Worm (Caenorhabditis elegans) whole organism, L2 larva: Measurements from ENCODE around the gene Y59A8B.24.
A peak's percentile ranks its signal among the peaks of the same experiment; 100 is the strongest.

ENCODE experiments used
- C34F6.9 ChIP-seq: fragments of 150-350 bp; optimal IDR thresholded peaks from 2 replicates; lab custom pipeline; 2014; ENCODE audit warnings: missing biosample characterization, missing genetic modification characterization
- F13H6.1 ChIP-seq: sonication (generic microtip); optimal IDR thresholded peaks from 2 replicates; lab custom pipeline; 2016; ENCODE audit warnings: missing genetic modification characterization, missing compliant biosample characterization
- R02D3.7 ChIP-seq: fragments of 150-350 bp; optimal IDR thresholded peaks from 2 replicates; lab custom pipeline; 2014; ENCODE audit warnings: missing biosample characterization, missing genetic modification characterization
- Y55F3AM.14 ChIP-seq: fragments of 200-800 bp; sonication (Bioruptor generic); optimal IDR thresholded peaks from 2 replicates; lab custom pipeline; 2018; ENCODE audit warnings: mild to moderate bottlenecking, missing genetic modification characterization, missing compliant biosample characterization
- alr-1 ChIP-seq: fragments of 150-350 bp; optimal IDR thresholded peaks from 2 replicates; lab custom pipeline; 2014; ENCODE audit warnings: missing biosample characterization, missing genetic modification characterization
- ama-1 ChIP-seq: fragments of 150-350 bp; optimal IDR thresholded peaks from 2 replicates; lab custom pipeline; 2018; ENCODE audit warnings: inconsistent platforms
- ceh-82 ChIP-seq: fragments of 150-350 bp; optimal IDR thresholded peaks from 2 replicates; lab custom pipeline; 2014; ENCODE audit warnings: missing biosample characterization, missing genetic modification characterization
- dmd-4 ChIP-seq: sonication (generic microtip); optimal IDR thresholded peaks from 2 replicates; lab custom pipeline; 2017; ENCODE audit warnings: missing biosample characterization, missing genetic modification characterization
- lin-11 ChIP-seq: fragments of 150-350 bp; sonication (generic microtip); optimal IDR thresholded peaks from 2 replicates; lab custom pipeline; 2014; ENCODE audit warnings: missing biosample characterization, missing genetic modification characterization, inconsistent platforms, mixed read lengths
- lsy-2 ChIP-seq, 2 experiments: fragments of 150-350 bp in 1 of 2; sonication (generic microtip) in 1 of 2; optimal IDR thresholded peaks; 2 replicates each; lab custom pipeline; 2014 to 2017; ENCODE audit warnings: missing biosample characterization in 2 of 2, missing genetic modification characterization in 2 of 2
- nhr-10 ChIP-seq: sonication (generic microtip); optimal IDR thresholded peaks from 2 replicates; lab custom pipeline; 2017; ENCODE audit warnings: missing biosample characterization, missing genetic modification characterization
- nhr-129 ChIP-seq: fragments of 150-350 bp; optimal IDR thresholded peaks from 2 replicates; lab custom pipeline; 2014; ENCODE audit warnings: missing biosample characterization, missing genetic modification characterization
- nhr-21 ChIP-seq: fragments of 150-350 bp; optimal IDR thresholded peaks from 2 replicates; lab custom pipeline; 2014; ENCODE audit warnings: missing biosample characterization, missing genetic modification characterization
- nhr-77 ChIP-seq: fragments of 150-350 bp; optimal IDR thresholded peaks from 2 replicates; lab custom pipeline; 2014; ENCODE audit warnings: missing biosample characterization, missing genetic modification characterization
- sem-4 ChIP-seq: fragments of 150-350 bp; optimal IDR thresholded peaks from 2 replicates; lab custom pipeline; 2014; ENCODE audit warnings: missing biosample characterization, missing genetic modification reagents, missing genetic modification characterization
- skn-1 ChIP-seq: sonication (generic microtip); optimal IDR thresholded peaks from 2 replicates; lab custom pipeline; 2017; ENCODE audit warnings: missing biosample characterization, missing genetic modification characterization
- snpc-4 ChIP-seq: fragments of 150-350 bp; optimal IDR thresholded peaks from 2 replicates; lab custom pipeline; 2014; ENCODE audit warnings: missing biosample characterization, missing genetic modification characterization
- ztf-1 ChIP-seq: fragments of 200-800 bp; sonication (Bioruptor generic); conservative IDR thresholded peaks from 2 replicates; pipeline ENCODE4 v1.3.6; 2022; ENCODE audit warnings: missing genetic modification characterization, missing compliant biosample characterization

Y59A8B.24 gene

DNA sequence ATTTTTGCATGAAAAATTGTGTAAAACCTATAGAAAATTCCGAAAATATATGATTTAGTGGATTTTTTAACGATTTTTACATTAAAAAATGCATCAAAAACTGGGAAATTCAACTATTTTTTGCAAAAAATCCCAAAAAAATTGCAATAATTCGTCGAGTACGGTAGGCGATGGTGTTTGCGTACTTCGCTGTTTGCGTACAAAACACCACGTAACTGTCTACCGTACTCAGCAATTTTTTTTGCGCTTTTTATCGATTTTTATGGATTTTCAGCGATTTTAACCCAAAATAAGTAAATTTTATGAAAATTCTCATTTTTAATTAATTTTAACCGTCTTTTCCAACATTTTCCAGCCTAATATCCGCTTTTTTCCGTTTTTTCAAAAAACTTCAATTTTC lies 31.2 kb downstream of the Y59A8B.24 start:
- TF ChIP-seq R02D3.7 (tag; lab: Kevin White, UChicago) (no peak), lsy-2 (tag; optimal IDR thresholded peaks at IDR 0.05; lab: Kevin White, UChicago) (peak in 1 of 2 experiments; percentile 53), ceh-82 (tag; lab: Kevin White, UChicago) (no peak), lin-11 (tag; lab: Kevin White, UChicago) (no peak)

DNA sequence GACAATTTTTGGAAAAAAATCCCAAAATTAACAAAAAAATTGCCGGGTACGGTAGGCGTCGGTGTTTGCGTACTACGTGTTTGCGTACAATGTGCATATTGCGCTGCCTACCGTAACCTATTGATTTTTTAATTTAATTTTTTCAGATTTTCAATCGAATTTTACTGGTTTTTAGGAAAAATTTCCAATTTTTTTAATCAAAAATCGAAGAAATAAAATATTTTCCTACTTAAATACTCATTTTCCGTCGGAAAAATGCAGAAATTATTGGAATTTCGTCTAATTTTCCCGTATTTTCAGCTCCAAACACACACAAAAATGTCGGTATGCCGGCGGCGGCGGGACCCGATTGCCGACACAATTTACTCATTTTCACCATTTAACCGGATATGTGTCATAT lies 34.2 kb downstream of the Y59A8B.24 start, which contains the start of gene Y59A8B.21:
TSS of gene Y59A8B.21 (plus strand) at position 301 of the 400 bp plus-strand sequence.
- TF ChIP-seq nhr-77 (tag; lab: Kevin White, UChicago) (no peak), skn-1 (tag; lab: Kevin White, UChicago) (no peak), nhr-129 (no peak), ztf-1 (no peak), dmd-4 (no peak), snpc-4 (tag; lab: Kevin White, UChicago) (no peak), nhr-10 (tag; lab: Kevin White, UChicago) (no peak), C34F6.9 (tag; lab: Kevin White, UChicago) (no peak), ama-1 (lab: Kevin White, UChicago) (no peak), nhr-21 (tag; lab: Kevin White, UChicago) (no peak), sem-4 (tag; lab: Kevin White, UChicago) (no peak), F13H6.1 (tag; lab: Kevin White, UChicago) (no peak)

DNA sequence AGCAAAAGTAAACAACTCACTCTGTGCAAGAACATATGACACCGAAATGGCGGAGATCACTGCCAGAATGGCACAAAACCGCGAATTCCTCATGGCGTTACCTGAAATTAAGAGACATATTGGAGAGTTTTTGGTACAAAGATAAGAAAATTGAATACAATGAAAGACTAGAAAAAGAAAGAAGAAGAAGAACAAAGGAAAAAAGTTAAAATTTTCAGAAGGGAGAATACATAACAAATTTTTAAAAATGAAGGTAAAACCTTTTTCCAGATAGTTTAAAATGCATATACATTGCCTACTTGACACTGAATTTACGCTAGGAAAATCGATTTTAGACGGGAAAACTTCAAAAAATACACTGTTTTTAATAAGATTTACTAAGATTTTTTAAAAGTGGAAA lies 49.5 kb downstream of the Y59A8B.24 start, which contains the start of gene lon-8:
TSS of gene lon-8 (minus strand) at position 101 of the 400 bp plus-strand sequence.
- no peak for TF ChIP-seq ama-1 (lab: Kevin White, UChicago)
- TF ChIP-seq alr-1 (tag; lab: Kevin White, UChicago), result no peak
- TF ChIP-seq F13H6.1 (tag; lab: Kevin White, UChicago), result no peak
- TF ChIP-seq Y55F3AM.14 (GFP tag; lab: Kevin White, UChicago), result no peak
- TF ChIP-seq snpc-4 (tag; lab: Kevin White, UChicago), result no peak
- no peak for TF ChIP-seq nhr-10 (tag; lab: Kevin White, UChicago)
